Worm (Caenorhabditis elegans): ENCODE data around the gene sri-43.

DNA sequence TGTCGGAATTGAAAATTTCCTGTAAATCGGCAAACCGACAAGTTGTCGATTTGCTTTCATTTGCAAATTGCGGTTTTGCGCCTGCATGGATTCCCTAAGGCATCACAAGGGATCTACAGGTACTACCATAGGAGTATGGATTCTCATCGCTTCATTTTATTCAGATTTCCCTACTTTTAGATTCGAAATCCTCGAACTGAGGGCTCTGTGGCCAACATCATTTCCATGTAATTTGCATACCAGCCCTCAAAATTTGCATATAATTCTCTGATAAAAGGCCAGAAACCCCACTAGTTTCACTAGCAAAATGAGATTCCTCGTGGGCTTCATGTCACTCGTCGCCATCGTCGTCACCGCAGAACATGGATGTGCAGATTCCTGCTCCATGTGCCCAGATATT, 32.1 kb downstream of the sri-43 start, which contains the start of gene Y25C1A.2:
- TF ChIP-seq elt-1 (tag; optimal IDR thresholded peaks at IDR 0.05) = no peak
- no peak for TF ChIP-seq snpc-4 (tag; optimal IDR thresholded peaks at IDR 0.05)
- TF ChIP-seq nhr-237 (tag; optimal IDR thresholded peaks at IDR 0.05) = no peak

All from whole organism, L2 larva.